Worm (Caenorhabditis elegans): ENCODE data around the gene idpb-4.

ce11 chrII:8710317-8710716, 27.0 kb downstream of the idpb-4 start, which contains the start of gene srg-15:
- TF ChIP-seq flt-1 (GFP tag; IDR thresholded peaks at IDR 0.05) (no peak), T22C8.4 (GFP tag; IDR thresholded peaks at IDR 0.05) (no peak), ztf-29 (GFP tag; IDR thresholded peaks at IDR 0.05) (no peak)

All from whole organism, midembryonic.